Fruit fly (Drosophila melanogaster) whole organism, larva: ENCODE measurements around the gene CG34163.

ENCODE experiments used
- noc ChIP-seq: fragments of 200-800 bp; sonication (Bioruptor generic); optimal IDR thresholded peaks from 3 replicates; lab custom pipeline; 2019; ENCODE audit warnings: missing biosample characterization, mild to moderate bottlenecking, missing genetic modification characterization, moderate library complexity

CG34163 gene

DNA sequence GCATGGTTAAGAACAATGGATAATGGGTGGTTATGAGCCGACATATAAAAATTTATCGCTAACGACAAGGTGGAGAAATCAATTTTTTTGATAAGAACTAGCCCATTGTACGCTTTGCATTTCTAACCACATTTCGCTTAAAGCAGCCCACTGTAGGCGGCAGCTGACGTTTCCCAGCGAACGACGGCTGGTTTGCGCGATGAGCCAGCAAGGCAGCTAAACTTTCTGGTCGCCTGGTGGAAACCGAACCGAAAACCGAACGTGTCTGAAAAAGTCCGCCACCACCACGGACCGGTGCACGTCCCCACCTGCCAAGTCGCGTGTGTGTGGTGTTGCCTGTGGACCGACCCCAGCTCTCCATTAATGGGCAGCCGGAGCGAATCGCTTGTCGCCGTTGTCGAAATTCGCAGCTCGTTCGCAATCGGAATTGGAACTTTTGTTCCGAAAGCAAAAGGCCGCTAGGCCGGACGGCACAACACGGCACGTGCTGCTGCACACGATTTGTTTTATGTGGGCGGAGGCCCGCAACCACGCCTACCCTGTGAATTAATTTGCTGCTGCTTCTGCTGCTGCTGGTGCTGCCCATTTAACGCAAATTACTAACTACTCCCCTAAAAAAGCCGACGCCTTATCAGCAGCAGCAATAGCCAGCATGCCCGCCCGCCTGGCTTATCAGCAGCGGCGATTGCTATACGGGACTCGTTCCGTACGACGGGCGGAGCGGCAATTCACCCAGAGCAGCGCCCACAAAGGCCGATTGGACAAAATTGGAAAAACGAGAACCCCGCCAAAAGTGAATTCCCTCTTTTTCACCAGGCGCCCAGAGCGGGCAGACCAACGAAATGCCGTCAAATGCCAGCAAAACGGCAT is 15.1 kb downstream of the CG34163 start:
- peak; percentile 60 for TF ChIP-seq noc

DNA sequence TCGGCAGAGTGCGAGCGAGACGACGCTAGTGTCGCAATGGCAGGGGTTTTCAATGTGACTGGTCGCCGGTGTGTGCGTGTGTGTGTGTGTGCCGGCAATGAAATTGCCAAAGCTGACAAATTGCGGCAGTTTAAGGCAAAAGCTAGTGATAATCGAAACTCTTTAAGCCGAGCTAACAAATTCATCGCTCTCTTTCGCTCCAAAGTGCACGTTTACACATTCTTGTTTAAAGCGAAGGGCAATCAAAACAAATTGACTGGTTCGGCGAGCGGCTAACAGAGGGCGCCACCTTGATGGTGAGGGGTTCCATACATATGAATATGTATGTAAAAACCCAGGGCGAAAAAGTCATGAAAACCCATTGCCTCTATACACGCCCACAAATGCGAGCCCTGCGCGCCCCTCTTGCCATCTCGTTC is 15.7 kb downstream of the CG34163 start:
- peak; percentile 78 for TF ChIP-seq noc

DNA sequence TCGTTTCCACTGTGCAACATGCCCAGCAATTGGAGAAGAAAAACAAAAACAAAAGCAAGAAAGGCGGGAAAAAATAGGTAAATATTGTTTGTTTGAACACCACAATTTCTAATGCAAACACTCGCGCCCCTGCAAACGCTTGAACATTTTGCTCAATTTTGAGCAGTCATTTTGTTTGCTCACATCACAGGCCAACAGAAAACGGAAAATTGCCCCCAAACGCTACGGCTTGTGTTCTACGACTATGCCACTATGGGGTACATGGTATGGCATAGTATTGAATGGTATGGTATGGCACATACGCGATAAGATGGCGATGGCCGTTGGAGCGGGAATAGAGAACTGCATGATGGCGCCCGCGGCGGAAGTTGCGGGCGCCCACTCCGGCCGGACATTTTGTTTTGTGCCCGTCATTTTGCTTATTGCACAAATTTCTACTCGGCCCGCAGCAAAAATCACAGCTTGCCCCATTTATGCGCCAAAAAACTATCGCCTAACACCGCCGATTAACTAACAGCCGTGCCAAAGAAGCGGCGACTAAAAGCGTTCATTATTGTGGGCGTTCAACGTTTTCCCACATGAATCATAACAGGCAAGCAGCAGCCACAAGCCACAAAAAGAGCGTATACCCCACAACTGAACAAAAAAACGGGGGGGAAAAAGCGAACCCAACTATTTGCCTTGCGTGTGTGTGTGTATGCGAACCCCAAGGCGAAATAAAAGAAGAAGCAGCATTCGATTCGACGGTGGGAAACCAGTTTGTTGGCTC is 16.3 kb downstream of the CG34163 start:
- peak; percentile 42 for TF ChIP-seq noc

DNA sequence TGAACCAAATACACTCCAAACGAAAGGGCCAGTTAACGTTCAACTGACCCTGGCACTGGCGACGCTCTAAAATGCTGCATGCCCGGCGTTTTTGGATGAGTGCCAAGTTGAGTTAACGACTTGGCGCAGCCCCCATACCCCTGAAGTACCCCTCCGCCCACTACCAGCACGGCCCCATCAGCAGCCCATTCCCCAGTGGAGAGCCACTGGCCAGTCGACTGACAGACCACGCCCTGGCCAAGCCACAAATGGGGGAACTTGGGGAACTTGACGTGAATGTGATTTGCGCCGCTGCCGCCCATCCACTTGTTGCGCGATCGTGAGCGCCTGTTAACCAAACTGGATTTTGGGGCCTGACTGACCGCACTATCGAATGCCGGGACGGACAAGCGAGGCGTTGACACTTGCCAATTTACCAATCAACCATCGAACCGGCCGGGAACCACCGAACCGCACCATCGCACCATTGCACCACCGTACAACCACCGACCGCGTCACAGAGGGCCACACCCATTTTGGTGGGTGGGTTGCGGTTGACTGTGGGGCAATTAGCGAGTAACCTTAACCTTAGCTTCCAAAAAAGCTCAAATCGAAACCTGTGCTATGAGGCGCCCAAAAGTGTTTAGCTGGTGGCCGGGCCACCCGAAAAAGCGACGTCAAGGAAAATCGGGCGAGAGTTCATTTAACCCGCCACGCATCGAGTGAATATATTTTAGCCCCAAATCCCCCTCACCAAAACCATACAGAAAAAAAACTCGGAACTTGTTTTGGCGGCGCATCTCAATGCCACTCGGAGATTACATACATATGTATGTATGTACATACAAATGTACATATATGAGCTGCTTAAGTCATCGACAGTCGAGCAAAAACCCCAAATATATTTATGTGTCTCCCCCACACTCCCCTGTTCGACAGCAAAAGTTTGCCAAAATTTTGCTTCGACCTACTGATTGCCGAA is 17.6 kb downstream of the CG34163 start:
- TF ChIP-seq noc: peak; percentile 3

DNA sequence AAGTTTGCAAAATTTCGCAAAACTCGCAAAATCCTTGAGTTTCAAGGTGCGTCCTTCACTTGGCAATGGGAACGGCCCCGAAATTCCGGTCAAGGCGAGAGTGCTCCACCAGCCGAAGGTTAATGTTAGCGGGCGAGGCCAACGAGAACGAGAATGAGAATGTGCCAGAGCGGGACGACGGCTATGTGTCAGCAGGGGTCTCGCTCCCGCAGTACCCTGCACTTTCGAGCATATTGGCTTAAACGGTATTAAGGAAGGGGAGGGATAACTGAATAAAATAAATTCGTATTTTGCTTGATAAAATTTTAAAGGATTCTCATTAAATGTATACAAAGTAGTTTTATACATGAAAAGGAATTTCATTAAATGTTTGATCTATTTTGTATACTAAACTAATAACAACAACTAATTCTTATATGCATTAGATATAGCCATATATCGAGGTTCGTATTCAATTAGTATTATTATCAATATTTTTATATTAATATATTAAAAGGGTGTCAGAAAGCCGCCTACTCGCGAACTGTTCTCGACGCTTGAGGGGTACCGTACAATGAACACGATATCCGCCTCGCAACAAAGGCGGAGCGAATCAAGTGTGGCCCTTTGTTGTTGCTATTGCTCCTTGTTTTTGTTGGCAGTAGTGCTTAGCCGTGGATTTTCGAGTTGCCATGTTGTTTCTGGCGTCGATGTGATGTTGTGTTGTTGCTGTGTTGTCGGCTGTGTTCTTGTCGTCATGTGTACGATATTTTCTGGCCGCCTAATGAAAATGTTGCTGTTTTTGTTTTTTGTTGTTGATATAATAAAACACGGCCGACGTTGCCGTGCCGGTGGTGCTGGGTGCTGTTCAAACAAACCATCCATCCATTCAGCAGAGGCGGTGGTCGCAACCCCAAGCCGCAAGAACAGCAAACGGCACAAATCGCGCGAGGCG is 18.6 kb downstream of the CG34163 start:
- TF ChIP-seq noc: peak; percentile 96

DNA sequence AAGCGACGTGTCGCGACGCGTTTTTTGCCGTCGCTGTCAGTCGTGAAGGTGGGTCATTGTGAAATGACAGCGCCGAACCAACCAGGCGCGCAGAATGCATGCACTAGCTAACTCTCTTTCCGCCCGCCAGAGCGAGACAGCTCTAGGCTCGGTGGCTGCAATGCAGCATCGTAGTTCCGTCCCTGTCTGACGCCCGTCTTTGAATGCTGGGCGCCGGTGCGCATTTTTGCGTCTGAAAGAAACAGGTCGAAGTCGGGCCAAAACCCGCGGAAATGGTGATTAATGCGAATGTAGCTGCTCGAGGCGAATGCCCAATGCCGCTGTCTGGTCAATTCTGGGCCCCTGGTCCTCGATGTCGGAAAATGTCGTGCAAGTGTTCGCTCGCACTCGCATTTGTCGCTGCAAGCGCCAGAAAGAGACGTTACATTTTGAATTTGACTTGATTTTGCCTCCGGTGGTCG is 19.3 kb downstream of the CG34163 start:
- TF ChIP-seq noc: peak; percentile 80

DNA sequence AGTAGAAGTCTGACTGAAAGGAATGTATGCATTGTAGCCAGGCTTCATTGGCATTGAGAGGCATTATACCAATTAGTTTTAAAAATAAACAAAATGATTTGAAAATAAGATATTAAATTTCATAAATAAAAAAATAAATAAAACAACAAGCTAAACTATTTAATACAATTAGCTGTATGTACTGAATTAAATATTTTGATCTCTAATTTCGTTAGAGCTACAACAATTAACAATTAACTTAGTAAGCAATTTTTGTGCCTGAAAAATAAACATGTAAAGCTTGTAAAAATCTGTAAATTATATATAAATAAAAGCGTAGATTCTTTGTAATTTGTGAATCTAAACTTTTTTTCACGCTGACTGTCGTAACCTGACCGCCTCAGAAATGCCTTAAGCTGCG is 19.8 kb downstream of the CG34163 start, which contains the start of gene Rh5:
Rh5 (plus strand) TSS at position 301 of the 400 bp plus-strand sequence.
- no peak for TF ChIP-seq noc

DNA sequence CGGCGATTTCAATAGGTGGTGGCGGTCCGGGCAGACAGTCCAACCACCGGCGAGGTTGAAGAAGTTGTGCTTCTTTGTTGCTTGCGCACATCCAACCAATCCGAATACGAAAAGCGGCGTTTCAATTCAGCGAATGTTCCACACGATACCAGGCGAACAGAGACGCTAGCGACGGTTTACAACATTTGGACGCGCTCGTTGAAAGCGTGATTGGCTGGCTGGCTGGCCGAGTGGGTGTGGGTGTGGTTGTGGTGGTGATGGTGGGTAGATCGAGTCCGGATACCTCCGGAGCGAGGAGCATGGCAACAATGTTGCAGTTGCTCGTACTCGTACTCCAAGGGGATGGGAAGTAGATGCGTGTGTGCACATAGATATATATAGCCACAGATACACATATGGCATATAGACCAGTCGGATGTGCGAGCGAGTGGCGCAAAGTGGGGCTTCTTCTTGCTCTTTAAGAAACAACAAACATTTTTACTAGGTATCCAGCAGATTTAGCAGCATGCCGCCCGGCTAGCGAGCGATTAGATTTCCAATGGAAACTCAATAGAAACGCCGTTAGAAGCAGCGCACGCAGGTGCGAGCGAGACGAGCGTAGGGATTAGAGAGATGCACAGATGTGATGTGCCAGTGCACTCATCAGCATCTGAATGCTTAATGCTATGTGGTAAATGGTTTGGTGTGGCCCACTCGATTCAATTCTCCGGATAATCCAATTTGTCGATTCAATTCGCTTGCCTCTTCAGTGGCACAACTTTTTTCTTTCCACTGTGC is 22.2 kb downstream of the CG34163 start:
- TF ChIP-seq noc: peak; percentile 78

DNA sequence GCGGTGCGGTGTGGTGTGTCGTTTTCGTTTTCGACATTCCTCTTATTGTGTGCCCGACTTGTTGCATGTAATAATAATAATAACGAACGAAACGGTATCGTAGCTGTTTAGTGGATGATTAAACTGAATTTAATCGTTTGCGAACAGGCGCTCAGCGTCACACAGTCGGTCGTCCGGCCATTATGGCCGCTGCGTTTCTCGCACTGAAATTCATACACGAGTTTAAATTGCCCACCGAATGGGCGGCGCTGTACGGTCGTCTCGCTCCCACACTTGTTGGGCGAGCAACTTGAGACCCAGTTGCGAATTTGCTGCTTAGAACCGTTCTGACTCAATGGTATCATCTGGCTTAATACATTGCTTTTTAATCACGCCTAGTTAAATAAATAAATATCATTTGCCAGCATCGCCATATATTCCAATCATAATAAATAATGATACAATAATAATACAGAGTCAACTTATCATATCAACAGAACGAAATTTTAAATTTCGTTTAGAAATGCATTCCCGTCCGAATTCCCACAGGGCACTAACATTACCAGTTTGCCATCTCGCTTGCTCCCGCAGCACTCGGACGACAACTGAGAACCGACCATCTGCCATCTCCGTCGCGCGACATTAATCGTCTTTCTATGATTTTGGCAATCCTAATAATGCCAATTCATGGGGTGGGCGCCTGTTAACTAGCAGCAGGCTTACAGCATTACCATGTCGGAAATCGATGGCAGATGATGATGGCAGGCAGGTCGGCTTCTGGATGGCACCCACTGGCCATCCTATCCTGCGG is 23.0 kb downstream of the CG34163 start:
- peak; percentile 93 for TF ChIP-seq noc

DNA sequence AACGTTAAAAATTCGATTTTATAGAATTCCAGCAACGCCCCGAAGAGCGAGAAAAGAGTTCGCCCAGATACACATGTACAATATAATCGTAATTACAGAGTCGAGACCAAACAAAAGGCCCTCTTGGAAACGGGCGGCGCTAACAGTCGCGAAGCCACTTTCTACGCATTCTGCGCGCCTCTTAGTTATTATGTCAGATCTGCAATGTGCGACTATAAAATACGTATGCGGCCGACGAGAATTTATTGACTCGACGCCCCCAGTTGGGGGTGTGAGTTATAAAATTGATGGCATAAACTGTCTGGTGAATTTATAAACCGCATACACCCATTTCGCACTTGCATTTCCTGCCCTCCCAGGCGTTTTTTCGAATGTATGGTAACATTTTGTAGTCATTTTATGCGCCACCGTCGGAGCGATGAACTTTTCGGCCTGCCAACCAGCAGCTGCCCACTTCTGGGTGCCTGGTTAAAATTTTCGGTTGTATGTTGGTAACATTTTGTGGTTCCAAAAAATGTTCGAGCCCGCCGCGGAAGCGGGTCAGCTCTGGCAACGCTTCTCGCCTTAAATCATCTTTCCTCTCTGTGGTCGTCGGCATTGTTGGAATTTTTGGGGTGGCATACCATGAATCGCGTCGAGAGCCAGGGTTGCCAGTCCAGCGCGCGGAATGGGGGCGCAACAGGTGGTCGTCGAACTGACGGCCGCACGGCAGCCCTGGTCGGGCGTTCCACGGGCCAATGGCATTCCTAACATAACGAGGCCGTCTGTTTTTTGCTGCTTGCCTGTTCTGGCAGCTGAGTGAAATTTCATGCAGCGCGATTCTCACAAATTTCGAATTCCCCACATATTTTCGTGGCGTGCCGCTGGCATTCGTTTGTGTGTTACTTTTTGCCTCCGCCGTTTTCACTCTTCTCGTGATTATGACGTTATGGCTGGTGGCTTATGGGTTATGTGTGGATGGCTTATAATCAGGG is 23.9 kb downstream of the CG34163 start:
- peak; percentile 95 for TF ChIP-seq noc

DNA sequence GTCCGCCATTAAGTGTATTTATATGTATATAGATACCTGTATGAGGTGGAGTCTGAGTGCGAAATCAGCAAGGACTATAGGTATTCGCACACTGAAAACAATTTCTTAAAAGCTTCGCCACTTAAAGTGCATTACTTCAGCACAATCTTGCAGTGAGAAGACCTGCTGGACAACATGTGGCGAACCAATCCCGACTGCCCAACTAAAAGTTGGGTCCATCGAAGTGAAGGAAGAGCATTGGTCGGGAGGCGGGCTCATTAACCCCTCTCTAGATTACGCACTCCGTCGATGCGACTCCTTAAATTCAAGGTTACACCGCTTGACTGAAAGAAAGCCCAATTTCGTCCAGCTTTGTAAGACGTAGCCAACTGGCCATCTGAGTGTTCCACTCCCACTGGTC is 25.2 kb downstream of the CG34163 start:
- TF ChIP-seq noc: no peak

DNA sequence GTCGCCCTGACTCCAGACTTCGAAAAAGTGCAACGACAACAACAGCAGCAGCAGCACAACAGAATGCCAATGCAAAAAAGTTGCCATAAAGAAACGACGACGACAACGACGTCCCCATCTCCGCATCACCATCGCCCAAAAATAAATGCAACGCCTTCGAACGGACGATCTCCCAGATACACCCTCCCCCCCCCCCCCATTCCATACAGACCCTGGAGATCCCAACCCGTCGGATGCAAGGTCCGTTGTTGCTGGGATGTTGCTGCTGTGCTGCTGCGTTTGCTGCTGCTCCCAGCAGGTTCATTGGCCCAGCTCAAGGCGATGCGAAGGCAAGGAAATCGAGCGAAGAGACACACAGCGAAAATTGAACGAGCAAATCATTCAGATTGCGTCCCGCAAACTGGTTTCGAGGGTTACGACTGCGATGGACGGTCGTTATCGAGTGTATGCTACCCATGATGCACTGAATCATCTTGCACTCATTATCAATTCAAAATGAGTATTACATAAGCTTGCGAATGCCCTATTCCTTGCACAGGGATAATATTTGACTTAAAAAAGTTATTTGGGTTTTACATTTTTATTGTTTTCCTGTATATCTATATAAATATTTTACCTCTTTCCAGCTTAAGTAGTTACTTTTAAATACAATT is 25.8 kb downstream of the CG34163 start:
- no peak for TF ChIP-seq noc
